Worm (Caenorhabditis elegans) whole organism, L4 larva: ENCODE data around the gene F21D9.8.

Experiments used
- aha-1 ChIP-seq: fragments of 150-350 bp; peaks from one replicate; lab custom pipeline; 2014; ENCODE audit warnings: missing biosample characterization, missing genetic modification characterization
- aly-2 ChIP-seq: sonication (generic microtip); optimal IDR thresholded peaks from 2 replicates; lab custom pipeline; 2018; ENCODE audit warnings: missing biosample characterization, missing genetic modification characterization
- ama-1 ChIP-seq: fragments of 150-350 bp; optimal IDR thresholded peaks from 2 replicates; lab custom pipeline; 2014; ENCODE audit warnings: inconsistent platforms, mixed read lengths
- arid-1 ChIP-seq: fragments of 200-800 bp; sonication (Bioruptor generic); conservative IDR thresholded peaks from 2 replicates; pipeline ENCODE4 v1.3.6; 2022; ENCODE audit warnings: missing genetic modification reagents, missing genetic modification characterization, missing compliant biosample characterization
- attf-4 ChIP-seq: sonication (generic microtip); optimal IDR thresholded peaks from 3 replicates; lab custom pipeline; 2017; ENCODE audit warnings: missing biosample characterization, missing genetic modification characterization
- ceh-28 ChIP-seq: fragments of 150-350 bp; optimal IDR thresholded peaks from 2 replicates; lab custom pipeline; 2014; ENCODE audit warnings: missing biosample characterization, missing genetic modification reagents, missing genetic modification characterization
- ceh-62 ChIP-seq: sonication (generic microtip); optimal IDR thresholded peaks from 2 replicates; lab custom pipeline; 2017; ENCODE audit warnings: missing biosample characterization, missing genetic modification characterization
- ces-1 ChIP-seq: fragments of 150-350 bp; sonication (generic microtip); optimal IDR thresholded peaks from 4 replicates; lab custom pipeline; 2014; ENCODE audit warnings: missing biosample characterization, missing genetic modification reagents, missing genetic modification characterization
- daf-16 ChIP-seq, 3 experiments: sonication (generic microtip); optimal IDR thresholded peaks; 2 replicates each; lab custom pipeline; 2016 to 2017; ENCODE audit warnings: missing genetic modification characterization in 3 of 3, missing genetic modification reagents in 3 of 3, mild to moderate bottlenecking in 2 of 3, missing compliant biosample characterization in 2 of 3, missing biosample characterization in 1 of 3, moderate library complexity in 1 of 3
- dpl-1 ChIP-seq: fragments of 150-350 bp; optimal IDR thresholded peaks from 2 replicates; lab custom pipeline; 2014; ENCODE audit warnings: missing biosample characterization, missing genetic modification reagents, missing genetic modification characterization
- duxl-1 ChIP-seq: sonication (generic microtip); optimal IDR thresholded peaks from 2 replicates; lab custom pipeline; 2016; ENCODE audit warnings: mild to moderate bottlenecking, missing genetic modification characterization, moderate library complexity, missing compliant biosample characterization; ENCODE audit not compliant: poor library complexity
- egl-27 ChIP-seq: sonication (generic microtip); optimal IDR thresholded peaks from 3 replicates; lab custom pipeline; 2017; ENCODE audit warnings: missing biosample characterization, missing genetic modification reagents, missing genetic modification characterization
- lin-29 ChIP-seq: fragments of 200-800 bp; sonication (Bioruptor generic); IDR thresholded peaks from 2 replicates; pipeline ENCODE4 v1.3.6; 2022; ENCODE audit warnings: missing genetic modification reagents, missing genetic modification characterization, missing compliant biosample characterization
- lsy-2 ChIP-seq, 2 experiments: fragments of 150-350 bp in 1 of 2; sonication (generic microtip) in 1 of 2; optimal IDR thresholded peaks; 2 replicates each; lab custom pipeline; 2014 to 2017; ENCODE audit warnings: missing biosample characterization in 2 of 2, missing genetic modification characterization in 2 of 2
- madf-5 ChIP-seq, 2 experiments: fragments of 200-800 bp; sonication (Bioruptor generic); IDR thresholded peaks; 2 replicates each; pipeline ENCODE4 v1.3.6; 2022; ENCODE audit warnings: missing compliant biosample characterization in 2 of 2, missing genetic modification characterization in 2 of 2
- mdl-1 ChIP-seq, 2 experiments: fragments of 150-350 bp in 1 of 2; sonication (generic microtip) in 1 of 2; optimal IDR thresholded peaks; 2 replicates each; lab custom pipeline; 2014 to 2017; ENCODE audit warnings: missing biosample characterization in 2 of 2, missing genetic modification characterization in 2 of 2
- mxl-2 ChIP-seq: fragments of 200-800 bp; sonication (Bioruptor generic); conservative IDR thresholded peaks from 2 replicates; pipeline ENCODE4 v1.3.6; 2022; ENCODE audit warnings: missing genetic modification reagents, missing genetic modification characterization, missing compliant biosample characterization
- nhr-10 ChIP-seq: fragments of 150-350 bp; optimal IDR thresholded peaks from 2 replicates; lab custom pipeline; 2014; ENCODE audit warnings: missing biosample characterization, missing genetic modification characterization
- nhr-11 ChIP-seq: fragments of 150-350 bp; optimal IDR thresholded peaks from 2 replicates; lab custom pipeline; 2014; ENCODE audit warnings: missing biosample characterization, missing genetic modification characterization
- nhr-237 ChIP-seq: sonication (generic microtip); optimal IDR thresholded peaks from 2 replicates; lab custom pipeline; 2017; ENCODE audit warnings: missing biosample characterization, missing genetic modification characterization
- nhr-25 ChIP-seq: sonication (generic microtip); optimal IDR thresholded peaks from 2 replicates; lab custom pipeline; 2017; ENCODE audit warnings: missing genetic modification characterization, mild to moderate bottlenecking, missing compliant biosample characterization, antibody characterized with exemption, moderate library complexity, borderline replicate concordance; ENCODE audit not compliant: insufficient read depth
- nhr-28 ChIP-seq: fragments of 150-350 bp; optimal IDR thresholded peaks from 2 replicates; lab custom pipeline; 2014; ENCODE audit warnings: missing biosample characterization, missing genetic modification characterization
- nhr-76 ChIP-seq: fragments of 150-350 bp; optimal IDR thresholded peaks from 2 replicates; lab custom pipeline; 2014; ENCODE audit warnings: missing biosample characterization, missing genetic modification characterization
- unc-62 ChIP-seq, 3 experiments: fragments of 150-350 bp in 1 of 3; sonication (generic microtip); optimal IDR thresholded peaks in 2 of 3; peaks in 1 of 3; 1 replicate in 1 of 3; 2 replicates in 2 of 3; lab custom pipeline; 2014 to 2017; ENCODE audit warnings: missing biosample characterization in 3 of 3, missing genetic modification characterization in 3 of 3, missing genetic modification reagents in 3 of 3, missing genotype in 1 of 3
- vab-7 ChIP-seq: fragments of 200-800 bp; sonication (Bioruptor generic); IDR thresholded peaks from 2 replicates; pipeline ENCODE4 v1.3.6; 2022; ENCODE audit warnings: missing genetic modification reagents, missing genetic modification characterization, missing compliant biosample characterization
- zag-1 ChIP-seq: fragments of 150-350 bp; optimal IDR thresholded peaks from 2 replicates; lab custom pipeline; 2014; ENCODE audit warnings: missing biosample characterization, missing genetic modification characterization
- ztf-11 ChIP-seq: fragments of 150-350 bp; optimal IDR thresholded peaks from 2 replicates; lab custom pipeline; 2014; ENCODE audit warnings: missing biosample characterization, missing genetic modification characterization
- ztf-7 ChIP-seq: fragments of 150-350 bp; optimal IDR thresholded peaks from 2 replicates; lab custom pipeline; 2014; ENCODE audit warnings: missing biosample characterization, missing genetic modification characterization

Gene F21D9.8

DNA sequence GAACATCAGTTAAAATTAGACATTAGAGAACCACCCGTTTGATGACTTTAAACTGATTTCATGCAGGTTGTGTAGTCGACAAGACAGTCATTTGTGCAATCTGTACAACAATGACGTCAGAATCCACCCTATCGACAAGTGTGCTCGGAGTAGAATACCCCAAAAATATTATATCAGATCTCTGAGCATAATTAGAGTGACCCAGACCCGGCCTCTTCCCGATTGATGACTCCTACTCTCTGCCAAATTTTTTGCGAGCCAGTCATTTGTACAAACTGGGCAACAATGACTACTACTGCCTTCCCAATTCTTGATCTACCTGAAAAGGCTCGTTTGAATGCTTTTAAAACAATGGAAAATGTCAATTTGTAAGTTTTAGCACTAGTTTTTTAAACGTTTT lies 39.7 kb downstream of the F21D9.8 start, which contains the start of the genes fbxb-115 and fbxb-1:
fbxb-115 (minus strand) TSS at position 101 of the 400 bp plus-strand sequence.
fbxb-1 (plus strand) TSS at position 226 of the 400 bp plus-strand sequence.
- TF ChIP-seq vab-7: no peak
- no peak for TF ChIP-seq madf-5 (GFP tag; IDR thresholded peaks at IDR 0.05; lab: Robert Waterston, UW)
- TF ChIP-seq ceh-62 (tag; lab: Kevin White, UChicago): no peak
- TF ChIP-seq ces-1: no peak
- TF ChIP-seq nhr-76 (tag; lab: Kevin White, UChicago): no peak
- no peak for TF ChIP-seq ceh-28 (tag; lab: Kevin White, UChicago)
- no peak for TF ChIP-seq lsy-2 (tag; optimal IDR thresholded peaks at IDR 0.05; lab: Kevin White, UChicago)

DNA sequence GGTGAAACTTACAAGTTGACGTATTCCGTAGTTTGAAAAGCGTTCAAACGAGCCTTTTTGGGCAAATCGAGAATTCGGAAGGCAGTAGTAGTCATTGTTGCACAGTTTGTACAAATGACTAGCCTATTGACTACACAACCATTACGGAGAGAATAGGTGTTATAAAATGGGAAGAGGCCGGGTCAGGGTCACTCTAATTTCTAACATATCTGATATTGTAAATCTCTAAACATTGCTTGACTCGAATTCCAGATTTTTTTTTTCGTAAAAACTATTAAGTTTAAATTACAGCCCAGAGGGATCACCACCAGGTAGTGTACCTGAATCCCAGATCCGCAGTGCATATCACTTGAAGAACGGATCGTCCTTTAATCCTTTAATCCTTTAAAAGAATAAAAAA lies 42.6 kb downstream of the F21D9.8 start, which contains the start of gene fbxb-2:
fbxb-2 (minus strand) TSS at position 101 of the 400 bp plus-strand sequence.
- TF ChIP-seq egl-27 (no peak), ztf-11 (no peak), nhr-11 (no peak), mdl-1 (tag; optimal IDR thresholded peaks at IDR 0.05; lab: Kevin White, UChicago) (no peak), arid-1 (GFP tag; lab: Robert Waterston, UW) (no peak), zag-1 (tag; lab: Kevin White, UChicago) (no peak)

DNA sequence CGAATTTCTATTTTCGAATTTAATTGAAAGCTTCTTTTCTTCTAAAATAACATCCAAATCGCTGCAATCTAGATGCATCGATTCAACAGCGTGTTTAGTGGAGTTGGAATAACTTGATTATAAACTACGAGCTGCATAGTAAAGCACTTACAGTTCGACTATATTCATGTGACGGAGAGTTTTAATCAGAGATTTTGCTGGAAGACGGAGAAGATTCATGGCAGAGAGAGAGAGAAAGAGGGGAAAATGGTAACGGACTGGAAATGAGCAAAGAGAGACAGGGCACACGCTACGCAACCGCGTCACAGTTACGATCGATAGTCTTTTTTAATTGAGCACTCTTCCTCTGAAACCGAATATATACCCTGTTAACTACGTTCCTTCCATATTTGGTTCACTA lies 46.3 kb downstream of the F21D9.8 start, which contains the start of gene fbxb-116:
fbxb-116 (plus strand) TSS at position 301 of the 400 bp plus-strand sequence.
- TF ChIP-seq nhr-25 (tag; lab: Kevin White, UChicago): no peak
- no peak for TF ChIP-seq ztf-7 (tag; lab: Kevin White, UChicago)

DNA sequence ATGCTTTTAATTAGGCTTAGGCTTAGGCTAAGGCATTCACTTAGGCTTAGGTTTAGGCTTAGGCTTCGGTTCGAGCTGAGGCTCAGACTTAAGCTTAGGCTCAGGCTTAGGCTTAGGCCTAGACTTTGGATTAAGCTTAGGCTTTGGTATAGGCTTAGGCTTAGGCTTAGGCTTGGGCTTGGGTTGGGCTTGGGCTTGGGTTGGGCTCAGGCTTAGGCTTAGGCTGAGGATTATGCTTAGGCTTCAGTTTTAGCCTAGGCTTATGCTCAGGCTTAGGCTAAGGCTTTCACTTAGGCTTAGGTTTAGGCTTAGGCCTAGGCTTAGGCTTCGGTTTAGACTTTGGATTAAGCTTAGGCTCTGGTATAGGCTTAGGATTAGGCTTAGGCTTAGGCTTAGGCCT lies 48.6 kb downstream of the F21D9.8 start:
- no peak for TF ChIP-seq unc-62 (GFP tag; optimal IDR thresholded peaks at IDR 0.05 in 1 of 2; lab: Kevin White, UChicago)
- TF ChIP-seq unc-62 (tag; optimal IDR thresholded peaks at IDR 0.05; lab: Kevin White, UChicago): no peak
- TF ChIP-seq attf-4 (tag; lab: Kevin White, UChicago): no peak
- no peak for TF ChIP-seq vab-7
- TF ChIP-seq aly-2 (tag; lab: Kevin White, UChicago): no peak
- no peak for TF ChIP-seq lin-29 (GFP tag; lab: Robert Waterston, UW)
- no peak for TF ChIP-seq ama-1
- TF ChIP-seq aha-1: peak; percentile 2
- no peak for TF ChIP-seq nhr-10 (tag; lab: Kevin White, UChicago)
- no peak for TF ChIP-seq mxl-2 (GFP tag; lab: Robert Waterston, UW)
- TF ChIP-seq, all 104 proteins: peak for 1

DNA sequence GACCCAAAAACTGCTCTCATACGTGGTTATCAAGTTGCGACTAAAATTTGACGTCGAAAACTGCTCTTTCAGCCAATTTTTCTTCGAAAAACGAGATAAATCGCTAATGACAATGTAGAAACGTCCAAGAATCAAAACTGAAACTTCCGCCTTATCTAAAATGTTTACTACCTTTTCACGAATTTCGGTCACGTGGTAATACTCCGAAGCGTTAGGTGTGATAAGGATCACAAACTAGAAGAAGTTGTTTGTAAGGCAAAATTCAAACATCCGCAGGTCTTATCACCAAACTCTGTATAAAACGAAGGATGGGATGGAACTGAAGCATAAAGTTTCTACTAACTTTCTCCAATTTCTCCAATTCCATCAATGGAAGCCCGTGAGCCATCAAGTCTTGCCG lies 49.4 kb downstream of the F21D9.8 start, which contains the start of gene sqst-3:
sqst-3 (plus strand) TSS at position 370 of the 400 bp plus-strand sequence.
- TF ChIP-seq ceh-62 (tag; lab: Kevin White, UChicago): no peak
- TF ChIP-seq nhr-237 (tag; lab: Kevin White, UChicago): no peak
- TF ChIP-seq dpl-1: no peak
- no peak for TF ChIP-seq duxl-1 (tag; lab: Kevin White, UChicago)
- TF ChIP-seq daf-16 (GFP tag; optimal IDR thresholded peaks at IDR 0.05; lab: Kevin White, UChicago): no peak
- TF ChIP-seq daf-16 (tag; optimal IDR thresholded peaks at IDR 0.05; lab: Kevin White, UChicago): peak; percentile 82
- peak; percentile 27 for TF ChIP-seq nhr-28 (tag; lab: Kevin White, UChicago)
- TF ChIP-seq, all 104 proteins: peak for 2
